Worm (Caenorhabditis elegans): ENCODE data around the gene nlp-49.

Gene nlp-49

ce11 chrX:5897038-5897437 is 7.4 kb upstream of the nlp-49 start, which contains the start of gene tbc-16:
tbc-16 (plus strand) TSS chrX:5897338.
- TF ChIP-seq madf-9 (GFP tag; conservative IDR thresholded peaks at IDR 0.05) (no peak), aha-1 (tag) (peak; percentile 85), lin-38 (GFP tag; IDR thresholded peaks at IDR 0.05) (no peak), lir-3 (tag; optimal IDR thresholded peaks at IDR 0.05) (no peak), mdl-1 (tag; optimal IDR thresholded peaks at IDR 0.05) (no peak), lin-39 (tag; optimal IDR thresholded peaks at IDR 0.05) (no peak), duxl-1 (tag; optimal IDR thresholded peaks at IDR 0.05; ENCODE audit: poor library complexity) (no peak)

- no peak for TF ChIP-seq mxl-2 (GFP tag; conservative IDR thresholded peaks at IDR 0.05)
- peak in 1 of 2 experiments; percentile 68 for TF ChIP-seq unc-62 (GFP tag; optimal IDR thresholded peaks at IDR 0.05 in 1 of 2)
- TF ChIP-seq unc-62 (tag; optimal IDR thresholded peaks at IDR 0.05): no peak
- no peak for TF ChIP-seq madf-9 (GFP tag; conservative IDR thresholded peaks at IDR 0.05)
- no peak for TF ChIP-seq lin-13 (GFP tag; optimal IDR thresholded peaks at IDR 0.05)
- TF ChIP-seq daf-19 (GFP tag; conservative IDR thresholded peaks at IDR 0.05): no peak
Measured at ce11 chrX:5901499-5901898, 3.0 kb upstream of the nlp-49 start.

- TF ChIP-seq unc-62 (GFP tag; optimal IDR thresholded peaks at IDR 0.05 in 1 of 2) (peak in 1 of 2 experiments; percentile 86), unc-62 (tag; optimal IDR thresholded peaks at IDR 0.05) (no peak), snpc-4 (tag; optimal IDR thresholded peaks at IDR 0.05) (no peak)
Measured at ce11 chrX:5903896-5904295, 557 bp upstream of the nlp-49 start.

ce11 chrX:5905764-5906163 is 1.3 kb downstream of the nlp-49 start:
- TF ChIP-seq spr-3 (GFP tag; optimal IDR thresholded peaks at IDR 0.05): no peak
- TF ChIP-seq dmd-9 (GFP tag; IDR thresholded peaks at IDR 0.05): no peak
- TF ChIP-seq unc-39 (tag; optimal IDR thresholded peaks at IDR 0.05): no peak
- no peak for TF ChIP-seq pqm-1 (tag; optimal IDR thresholded peaks at IDR 0.05)
- no peak for TF ChIP-seq hlh-30 (tag; optimal IDR thresholded peaks at IDR 0.05; ENCODE audit: insufficient read depth)
- no peak for TF ChIP-seq arid-1 (GFP tag; conservative IDR thresholded peaks at IDR 0.05)
- TF ChIP-seq php-3 (GFP tag; IDR thresholded peaks at IDR 0.05): no peak
- no peak for TF ChIP-seq mep-1 (tag; optimal IDR thresholded peaks at IDR 0.05)
- TF ChIP-seq snpc-1.2 (GFP tag; IDR thresholded peaks at IDR 0.05): 0 out of 2 replicates have a peak, but pooled peaks have one; percentile 13
- TF ChIP-seq Y48G9A.11 (GFP tag; IDR thresholded peaks at IDR 0.05): no peak
- no peak for TF ChIP-seq nhr-77 (tag; optimal IDR thresholded peaks at IDR 0.05)
- TF ChIP-seq mxl-3 (GFP tag; optimal IDR thresholded peaks at IDR 0.05): no peak
- TF ChIP-seq skn-1 (tag; optimal IDR thresholded peaks at IDR 0.05): no peak
- TF ChIP-seq Y105C5A.15 (GFP tag; IDR thresholded peaks at IDR 0.05): no peak
- TF ChIP-seq tra-1 (GFP tag; IDR thresholded peaks at IDR 0.05): 0 out of 2 replicates have a peak, but pooled peaks have one; percentile 9
- no peak for TF ChIP-seq vab-7 (GFP tag; IDR thresholded peaks at IDR 0.05)
- TF ChIP-seq set-16 (GFP tag; IDR thresholded peaks at IDR 0.05): peak; percentile 71
- TF ChIP-seq F10B5.3 (tag; optimal IDR thresholded peaks at IDR 0.05): no peak
- TF ChIP-seq zfp-3 (GFP tag; conservative IDR thresholded peaks at IDR 0.05): no peak
- TF ChIP-seq nhr-6 (tag; optimal IDR thresholded peaks at IDR 0.05): no peak
- no peak for TF ChIP-seq F37D6.2 (tag; optimal IDR thresholded peaks at IDR 0.05)
- TF ChIP-seq dve-1 (tag; optimal IDR thresholded peaks at IDR 0.05; ENCODE audit: insufficient read depth): no peak
- no peak for TF ChIP-seq F49E8.2 (tag; optimal IDR thresholded peaks at IDR 0.05; ENCODE audit: borderline replicate concordance)
- TF ChIP-seq unc-62 (GFP tag; optimal IDR thresholded peaks at IDR 0.05 in 1 of 2): no peak
- TF ChIP-seq unc-62 (tag; optimal IDR thresholded peaks at IDR 0.05): no peak
- TF ChIP-seq duxl-1 (tag; optimal IDR thresholded peaks at IDR 0.05; ENCODE audit: poor library complexity): no peak
